Worm (Caenorhabditis elegans) whole organism, L2 larva: ENCODE measurements around the gene soc-2.

Experiments
- C34F6.9 ChIP-seq: fragments of 150-350 bp; optimal IDR thresholded peaks from 2 replicates; lab custom pipeline; 2014; ENCODE audit warnings: missing biosample characterization, missing genetic modification characterization
- R02D3.7 ChIP-seq: fragments of 150-350 bp; optimal IDR thresholded peaks from 2 replicates; lab custom pipeline; 2014; ENCODE audit warnings: missing biosample characterization, missing genetic modification characterization
- ZK546.5 ChIP-seq: sonication (generic microtip); optimal IDR thresholded peaks from 2 replicates; lab custom pipeline; 2017; ENCODE audit warnings: missing biosample characterization, missing genetic modification characterization
- ama-1 ChIP-seq: fragments of 150-350 bp; optimal IDR thresholded peaks from 2 replicates; lab custom pipeline; 2018; ENCODE audit warnings: inconsistent platforms
- fos-1 ChIP-seq: fragments of 150-350 bp; optimal IDR thresholded peaks from 2 replicates; lab custom pipeline; 2014; ENCODE audit warnings: missing biosample characterization, missing genetic modification characterization
- lin-39 ChIP-seq: fragments of 150-350 bp; optimal IDR thresholded peaks from 2 replicates; lab custom pipeline; 2014; ENCODE audit warnings: missing biosample characterization, missing genetic modification reagents, missing genetic modification characterization
- mdl-1 ChIP-seq, 2 experiments: fragments of 150-350 bp in 1 of 2; sonication (generic microtip) in 1 of 2; optimal IDR thresholded peaks; 2 replicates each; lab custom pipeline; 2017; ENCODE audit warnings: missing biosample characterization in 2 of 2, missing genetic modification characterization in 2 of 2
- nhr-10 ChIP-seq: sonication (generic microtip); optimal IDR thresholded peaks from 2 replicates; lab custom pipeline; 2017; ENCODE audit warnings: missing biosample characterization, missing genetic modification characterization
- snpc-4 ChIP-seq: fragments of 150-350 bp; optimal IDR thresholded peaks from 2 replicates; lab custom pipeline; 2014; ENCODE audit warnings: missing biosample characterization, missing genetic modification characterization
- unc-39 ChIP-seq: fragments of 150-350 bp; optimal IDR thresholded peaks from 2 replicates; lab custom pipeline; 2014; ENCODE audit warnings: missing biosample characterization, missing genetic modification characterization
- unc-62 ChIP-seq: fragments of 150-350 bp; optimal IDR thresholded peaks from 2 replicates; lab custom pipeline; 2014; ENCODE audit warnings: missing biosample characterization, missing genetic modification reagents, missing genetic modification characterization

DNA sequence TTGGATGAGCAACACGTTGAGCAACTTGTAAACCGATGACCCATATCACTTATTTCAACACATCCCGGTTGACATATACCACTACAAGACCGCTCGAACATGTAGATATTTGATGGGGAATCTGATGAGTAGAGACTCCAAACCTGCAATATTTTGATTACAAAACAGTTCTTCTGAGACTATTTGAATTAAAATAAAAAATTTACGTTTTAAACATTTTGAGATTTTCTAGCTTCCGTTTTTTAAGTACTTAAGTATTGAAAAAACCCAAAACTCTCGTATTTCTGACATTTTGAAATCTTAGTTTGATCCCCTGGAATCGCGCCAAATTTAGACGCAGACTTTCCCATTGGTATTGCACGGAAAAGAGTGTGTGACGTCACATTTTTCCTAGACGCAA, 4.9 kb upstream of the soc-2 start, which contains the start of gene C24D10.49:
- TF ChIP-seq unc-62 (GFP tag; lab: Kevin White, UChicago) (no peak), ama-1 (no peak), C34F6.9 (tag; lab: Kevin White, UChicago) (no peak), lin-39 (no peak), mdl-1 (tag; optimal IDR thresholded peaks at IDR 0.05; lab: Kevin White, UChicago) (no peak), ZK546.5 (tag; lab: Kevin White, UChicago) (no peak), R02D3.7 (tag; lab: Kevin White, UChicago) (no peak), fos-1 (tag; lab: Kevin White, UChicago) (no peak), nhr-10 (no peak), snpc-4 (no peak), unc-39 (tag; lab: Kevin White, UChicago) (no peak)
